Worm (Caenorhabditis elegans): Measurements from ENCODE around the gene ZK1037.6.

DNA sequence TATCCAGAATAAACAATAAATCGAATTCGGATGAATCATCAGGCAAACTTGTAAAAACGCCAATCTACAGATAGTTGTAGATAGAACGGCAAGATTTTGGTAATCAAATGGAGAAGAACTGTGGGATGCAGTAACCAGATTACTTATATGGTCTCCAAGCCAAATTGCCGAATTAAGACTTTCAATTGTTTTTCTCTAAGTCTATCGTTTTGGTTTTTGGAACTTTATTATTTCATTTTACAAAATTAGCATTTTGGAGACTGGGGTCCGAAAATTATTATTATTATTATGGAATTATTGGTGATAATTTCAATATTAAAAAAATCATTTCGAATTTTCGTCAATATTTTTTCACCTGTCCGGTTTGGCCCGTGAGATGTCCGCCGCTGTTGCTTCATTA, 11.8 kb upstream of the ZK1037.6 start, which contains the start of gene clec-228:
- TF ChIP-seq hpl-2 (GFP tag; optimal IDR thresholded peaks at IDR 0.05) (no peak), mdl-1 (tag; optimal IDR thresholded peaks at IDR 0.05) (no peak), tlp-1 (tag; optimal IDR thresholded peaks at IDR 0.05) (no peak), elt-2 (tag; optimal IDR thresholded peaks at IDR 0.05) (no peak), nhr-12 (tag; optimal IDR thresholded peaks at IDR 0.05) (no peak), zag-1 (tag; optimal IDR thresholded peaks at IDR 0.05) (no peak), ces-1 (GFP tag; optimal IDR thresholded peaks at IDR 0.05) (no peak)
